In genomic region chr3R:19023862-19024261, dm6 we compare ENCODE assay signal across 5 fruit fly cellular contexts.
TF ChIP-seq lines count a peak whose summit lies in the region.

CG6005 (minus strand) TSS chr3R:19024030.
CG14286 (plus strand) TSS chr3R:19024092.

- peak; percentile 13 for TF ChIP-seq CTCF in whole organism, embryonic (GFP tag; optimal IDR thresholded peaks at IDR 0.05; lab: Kevin White, UChicago)

TF ChIP-seq in whole organism, adult, 20 proteins besides CTCF, POLR2A, EP300 and RAD21 (continues in another document):
- TF ChIP-seq Hr96 (GFP tag; optimal IDR thresholded peaks at IDR 0.05; lab: Kevin White, UChicago) (peak; percentile 33), CG7045 (GFP tag; optimal IDR thresholded peaks at IDR 0.05; lab: Kevin White, UChicago) (no peak), Crg-1 (GFP tag; optimal IDR thresholded peaks at IDR 0.05; lab: Kevin White, UChicago) (peak; percentile 29), Mnt (GFP tag; optimal IDR thresholded peaks at IDR 0.05; lab: Kevin White, UChicago) (peak; percentile 70), CG12768 (GFP tag; optimal IDR thresholded peaks at IDR 0.05; lab: Kevin White, UChicago) (no peak), Clk (GFP tag; optimal IDR thresholded peaks at IDR 0.05; lab: Kevin White, UChicago) (no peak), CG5204 (GFP tag; optimal IDR thresholded peaks at IDR 0.05; lab: Kevin White, UChicago) (no peak), CG33017 (tag; optimal IDR thresholded peaks at IDR 0.05; lab: Kevin White, UChicago) (no peak), CG7101 (tag; optimal IDR thresholded peaks at IDR 0.05; lab: Kevin White, UChicago) (peak; percentile 30), cic (GFP tag; optimal IDR thresholded peaks at IDR 0.05; lab: Kevin White, UChicago) (no peak), cnc (optimal IDR thresholded peaks at IDR 0.05; lab: Kevin White, UChicago) (no peak), pad (GFP tag; optimal IDR thresholded peaks at IDR 0.05; lab: Kevin White, UChicago) (no peak), ovo (GFP tag; optimal IDR thresholded peaks at IDR 0.05; lab: Kevin White, UChicago) (peak; percentile 23), CG11617 (GFP tag; optimal IDR thresholded peaks at IDR 0.05; lab: Kevin White, UChicago) (peak; percentile 25), tj (GFP tag; optimal IDR thresholded peaks at IDR 0.05; lab: Kevin White, UChicago) (peak; percentile 51), toe (GFP tag; optimal IDR thresholded peaks at IDR 0.05; lab: Kevin White, UChicago) (no peak), kay (GFP tag; lab: Kevin White, UChicago; ENCODE audit: borderline replicate concordance) (no peak), CG14711 (tag; optimal IDR thresholded peaks at IDR 0.05; lab: Kevin White, UChicago) (peak; percentile 3), CG1620 (GFP tag; optimal IDR thresholded peaks at IDR 0.05; lab: Kevin White, UChicago) (peak; percentile 77)

TF ChIP-seq in whole organism, embryonic, 481 proteins besides CTCF, POLR2A, EP300 and RAD21 (continues in another document):
- peak; percentile 92 for TF ChIP-seq CG11456 (GFP tag; IDR thresholded peaks at IDR 0.05; lab: Robert Waterston, UW)
- TF ChIP-seq fu2 (GFP tag; optimal IDR thresholded peaks at IDR 0.05; lab: Kevin White, UChicago), result peak; percentile 54
- TF ChIP-seq dm (GFP tag; optimal IDR thresholded peaks at IDR 0.05; lab: Kevin White, UChicago), result peak; percentile 82
- no peak for TF ChIP-seq CG3065 (GFP tag; optimal IDR thresholded peaks at IDR 0.05; lab: Kevin White, UChicago)
- peak; percentile 46 for TF ChIP-seq CG11504 (tag; optimal IDR thresholded peaks at IDR 0.05; lab: Kevin White, UChicago)
- TF ChIP-seq CG6683 (GFP tag; optimal IDR thresholded peaks at IDR 0.05; lab: Kevin White, UChicago), result no peak
- TF ChIP-seq pho (GFP tag; optimal IDR thresholded peaks at IDR 0.05; lab: Kevin White, UChicago), result peak; percentile 64
- TF ChIP-seq PHDP (tag; optimal IDR thresholded peaks at IDR 0.05; lab: Kevin White, UChicago), result peak; percentile 36
- peak; percentile 49 for TF ChIP-seq CG13123 (GFP tag; optimal IDR thresholded peaks at IDR 0.05; lab: Kevin White, UChicago)
- TF ChIP-seq CG6765 (GFP tag; optimal IDR thresholded peaks at IDR 0.05; lab: Kevin White, UChicago), result no peak
- peak; percentile 2 for TF ChIP-seq psq (GFP tag; optimal IDR thresholded peaks at IDR 0.05; lab: Kevin White, UChicago)
- TF ChIP-seq Hsf (GFP tag; optimal IDR thresholded peaks at IDR 0.05; lab: Kevin White, UChicago), result peak; percentile 64
- peak; percentile 67 for TF ChIP-seq CG30403 (GFP tag; optimal IDR thresholded peaks at IDR 0.05; lab: Kevin White, UChicago)
- no peak for TF ChIP-seq CG9437 (GFP tag; optimal IDR thresholded peaks at IDR 0.05; lab: Kevin White, UChicago)
- peak; percentile 69 for TF ChIP-seq otp (GFP tag; IDR thresholded peaks at IDR 0.05; lab: Robert Waterston, UW)
- peak; percentile 99 for TF ChIP-seq MBD-R2 (GFP tag; IDR thresholded peaks at IDR 0.05; lab: Robert Waterston, UW)
- TF ChIP-seq zfh1 (GFP tag; IDR thresholded peaks at IDR 0.05; lab: Robert Waterston, UW), result peak; percentile 73; the same call in 2 of the 3 replicates
- peak; percentile 64 for TF ChIP-seq Bteb2 (GFP tag; optimal IDR thresholded peaks at IDR 0.05; lab: Kevin White, UChicago)
- no peak for TF ChIP-seq CG15073 (GFP tag; optimal IDR thresholded peaks at IDR 0.05; lab: Kevin White, UChicago)

TF ChIP-seq in whole organism, prepupa, 60 proteins besides CTCF, POLR2A, EP300 and RAD21 (continues in another document):
- no peak for TF ChIP-seq CG16779 (tag; optimal IDR thresholded peaks at IDR 0.05; lab: Kevin White, UChicago)
- peak; percentile 43 for TF ChIP-seq Hr4 (GFP tag; optimal IDR thresholded peaks at IDR 0.05; lab: Kevin White, UChicago)
- TF ChIP-seq salr (GFP tag; optimal IDR thresholded peaks at IDR 0.05; lab: Kevin White, UChicago), result no peak
- TF ChIP-seq Hr39 (GFP tag; optimal IDR thresholded peaks at IDR 0.05; lab: Kevin White, UChicago), result peak; percentile 62
- TF ChIP-seq Sox14 (GFP tag; optimal IDR thresholded peaks at IDR 0.05; lab: Kevin White, UChicago), result peak; percentile 68
- no peak for TF ChIP-seq Eip75B (GFP tag; optimal IDR thresholded peaks at IDR 0.05; lab: Kevin White, UChicago)
- no peak for TF ChIP-seq fd59A (GFP tag; optimal IDR thresholded peaks at IDR 0.05; lab: Kevin White, UChicago)
- peak; percentile 66 for TF ChIP-seq esn (GFP tag; optimal IDR thresholded peaks at IDR 0.05; lab: Kevin White, UChicago)
- TF ChIP-seq Eip78C (GFP tag; lab: Kevin White, UChicago), result peak; percentile 65
- peak; percentile 39; the same call in 1 of the 3 replicates for TF ChIP-seq eg (GFP tag; IDR thresholded peaks at IDR 0.05; lab: Robert Waterston, UW)
- TF ChIP-seq CG34406 (GFP tag; optimal IDR thresholded peaks at IDR 0.05; lab: Kevin White, UChicago), result no peak
- TF ChIP-seq fd85E (GFP tag; optimal IDR thresholded peaks at IDR 0.05; lab: Kevin White, UChicago), result no peak
- no peak for TF ChIP-seq Sox102F (GFP tag; optimal IDR thresholded peaks at IDR 0.05; lab: Kevin White, UChicago)
- TF ChIP-seq Sox15 (GFP tag; optimal IDR thresholded peaks at IDR 0.05; lab: Kevin White, UChicago), result peak; percentile 5
- TF ChIP-seq achi (GFP tag; optimal IDR thresholded peaks at IDR 0.05; lab: Kevin White, UChicago), result peak; percentile 72
- TF ChIP-seq CG11294 (GFP tag; IDR thresholded peaks at IDR 0.05; lab: Robert Waterston, UW), result peak; percentile 9; the same call in 1 of the 2 replicates
- no peak for TF ChIP-seq CG11902 (GFP tag; optimal IDR thresholded peaks at IDR 0.05; lab: Kevin White, UChicago)
- no peak for TF ChIP-seq Ets21C (GFP tag; optimal IDR thresholded peaks at IDR 0.05; lab: Kevin White, UChicago)
- peak; percentile 4 for TF ChIP-seq cyc (GFP tag; optimal IDR thresholded peaks at IDR 0.05; lab: Kevin White, UChicago)

TF ChIP-seq in whole organism, pupa, 21 proteins besides CTCF, POLR2A, EP300 and RAD21:
- peak; percentile 70 for TF ChIP-seq CG4496 (GFP tag; IDR thresholded peaks at IDR 0.05; lab: Robert Waterston, UW)
- TF ChIP-seq D1 (tag; optimal IDR thresholded peaks at IDR 0.05; lab: Kevin White, UChicago), result no peak
- no peak for TF ChIP-seq Snoo (tag; optimal IDR thresholded peaks at IDR 0.05; lab: Kevin White, UChicago)
- TF ChIP-seq CG32121 (GFP tag; IDR thresholded peaks at IDR 0.05; lab: Robert Waterston, UW), result peak; percentile 32; the same call in 1 of the 2 replicates
- 0 out of 3 replicates have a peak, but pooled peaks have one; percentile 32 for TF ChIP-seq fd96Ca (GFP tag; IDR thresholded peaks at IDR 0.05; lab: Robert Waterston, UW)
- TF ChIP-seq gl (tag; optimal IDR thresholded peaks at IDR 0.05; lab: Kevin White, UChicago), result no peak
- peak; percentile 13 for TF ChIP-seq CG15710 (tag; optimal IDR thresholded peaks at IDR 0.05; lab: Kevin White, UChicago)
- TF ChIP-seq rn (GFP tag; IDR thresholded peaks at IDR 0.05; lab: Robert Waterston, UW), result no peak
- TF ChIP-seq Ets98B (GFP tag; IDR thresholded peaks at IDR 0.05; lab: Robert Waterston, UW), result peak; percentile 45
- no peak for TF ChIP-seq CG17806 (tag; optimal IDR thresholded peaks at IDR 0.05; lab: Kevin White, UChicago)

TF ChIP-seq in whole organism, wandering third instar larva, 38 proteins besides CTCF, POLR2A, EP300 and RAD21 (continues in another document):
- TF ChIP-seq CG32264 (GFP tag; optimal IDR thresholded peaks at IDR 0.05; lab: Kevin White, UChicago) (no peak), CrebA (GFP tag; optimal IDR thresholded peaks at IDR 0.05; lab: Kevin White, UChicago; ENCODE audit: borderline replicate concordance) (no peak), OdsH (GFP tag; optimal IDR thresholded peaks at IDR 0.05; lab: Kevin White, UChicago) (peak; percentile 47), pan (optimal IDR thresholded peaks at IDR 0.05; lab: Kevin White, UChicago) (no peak), lola (GFP tag; optimal IDR thresholded peaks at IDR 0.05; lab: Kevin White, UChicago) (no peak), Hr78 (GFP tag; optimal IDR thresholded peaks at IDR 0.05; lab: Kevin White, UChicago) (no peak), Jra (GFP tag; optimal IDR thresholded peaks at IDR 0.05; lab: Kevin White, UChicago) (no peak), Dfd (GFP tag; optimal IDR thresholded peaks at IDR 0.05; lab: Kevin White, UChicago) (no peak), rgr (GFP tag; optimal IDR thresholded peaks at IDR 0.05; lab: Kevin White, UChicago) (peak; percentile 66), GATAd (GFP tag; optimal IDR thresholded peaks at IDR 0.05; lab: Kevin White, UChicago) (no peak), woc (GFP tag; optimal IDR thresholded peaks at IDR 0.05; lab: Kevin White, UChicago) (no peak), CG9705 (GFP tag; optimal IDR thresholded peaks at IDR 0.05; lab: Kevin White, UChicago) (no peak), jim (GFP tag; optimal IDR thresholded peaks at IDR 0.05; lab: Kevin White, UChicago) (no peak), ey (GFP tag; optimal IDR thresholded peaks at IDR 0.05; lab: Kevin White, UChicago) (peak; percentile 49), br (GFP tag; optimal IDR thresholded peaks at IDR 0.05; lab: Kevin White, UChicago) (peak; percentile 46), Myc (optimal IDR thresholded peaks at IDR 0.05; lab: Kevin White, UChicago) (no peak), Hnf4 (GFP tag; optimal IDR thresholded peaks at IDR 0.05; lab: Kevin White, UChicago) (no peak), tai (GFP tag; optimal IDR thresholded peaks at IDR 0.05; lab: Kevin White, UChicago) (no peak), Rel (GFP tag; optimal IDR thresholded peaks at IDR 0.05; lab: Kevin White, UChicago) (no peak), Rel (tag; optimal IDR thresholded peaks at IDR 0.05; lab: Kevin White, UChicago) (no peak), sv (GFP tag; optimal IDR thresholded peaks at IDR 0.05; lab: Kevin White, UChicago) (peak; percentile 41), fru (GFP tag; optimal IDR thresholded peaks at IDR 0.05; lab: Kevin White, UChicago) (peak; percentile 39), Mio (GFP tag; optimal IDR thresholded peaks at IDR 0.05; lab: Kevin White, UChicago) (no peak), dmrt93B (GFP tag; optimal IDR thresholded peaks at IDR 0.05; lab: Kevin White, UChicago) (no peak), dsf (GFP tag; optimal IDR thresholded peaks at IDR 0.05; lab: Kevin White, UChicago; ENCODE audit: borderline replicate concordance) (no peak), Hr83 (GFP tag; optimal IDR thresholded peaks at IDR 0.05; lab: Kevin White, UChicago; ENCODE audit: poor library complexity, severe bottlenecking) (peak; percentile 73), sage (GFP tag; optimal IDR thresholded peaks at IDR 0.05; lab: Kevin White, UChicago) (no peak), foxo (GFP tag; optimal IDR thresholded peaks at IDR 0.05; lab: Kevin White, UChicago) (peak in 1 of 2 experiments; percentile 67), N (GFP tag; optimal IDR thresholded peaks at IDR 0.05; lab: Kevin White, UChicago) (no peak), Vsx2 (GFP tag; optimal IDR thresholded peaks at IDR 0.05; lab: Kevin White, UChicago; ENCODE audit: partially characterized antibody) (no peak), brk (GFP tag; optimal IDR thresholded peaks at IDR 0.05; lab: Kevin White, UChicago) (no peak), psq (GFP tag; optimal IDR thresholded peaks at IDR 0.05; lab: Kevin White, UChicago) (peak; percentile 26), dl (GFP tag; optimal IDR thresholded peaks at IDR 0.05; lab: Kevin White, UChicago; ENCODE audit: insufficient read depth in 1 of 2, partially characterized antibody in 2 of 2) (no peak)
